Fruit fly (Drosophila melanogaster): ENCODE data around the gene CG43373.

The CG43373 gene

dm6 chr3L:16571739-16572063 is 28.5 kb upstream of the CG43373 start:
- TF ChIP-seq Pdp1 (GFP tag; optimal IDR thresholded peaks at IDR 0.05) (peak in 1 of 2 experiments; percentile 71), CG31224 (GFP tag; IDR thresholded peaks at IDR 0.05) (no peak), CG8478 (optimal IDR thresholded peaks at IDR 0.05) (no peak), CG11504 (tag; optimal IDR thresholded peaks at IDR 0.05) (peak; percentile 9), zfh1 (GFP tag; IDR thresholded peaks at IDR 0.05) (0 out of 3 replicates have a peak, but pooled peaks have one; percentile 0), sens (GFP tag) (peak; percentile 54)

dm6 chr3L:16571014-16571738 is 28.0 kb upstream of the CG43373 start:
- TF ChIP-seq her (GFP tag; optimal IDR thresholded peaks at IDR 0.05): peak; percentile 49
- no peak for TF ChIP-seq gcm2 (GFP tag; optimal IDR thresholded peaks at IDR 0.05)
- TF ChIP-seq CG4360 (GFP tag; IDR thresholded peaks at IDR 0.05): no peak
- no peak for TF ChIP-seq dati (GFP tag; IDR thresholded peaks at IDR 0.05)
- no peak for TF ChIP-seq CG10543 (GFP tag; optimal IDR thresholded peaks at IDR 0.05)
- 0 out of 2 replicates have a peak, but pooled peaks have one; percentile 13 for TF ChIP-seq HLH3B (GFP tag; IDR thresholded peaks at IDR 0.05)
- peak; percentile 57; the same call in 2 of the 3 replicates for TF ChIP-seq CG11695 (GFP tag; IDR thresholded peaks at IDR 0.05)
- peak; percentile 57 to 61 for TF ChIP-seq dpn (GFP tag; optimal IDR thresholded peaks at IDR 0.05)
- peak; percentile 72 for TF ChIP-seq CG15269 (tag; optimal IDR thresholded peaks at IDR 0.05)
- no peak for TF ChIP-seq lov (optimal IDR thresholded peaks at IDR 0.05)
- TF ChIP-seq lov (GFP tag; IDR thresholded peaks at IDR 0.05): 0 out of 3 replicates have a peak, but pooled peaks have one; percentile 38
- peak; percentile 56 for TF ChIP-seq Dek (tag; optimal IDR thresholded peaks at IDR 0.05)
- TF ChIP-seq pfk (GFP tag; optimal IDR thresholded peaks at IDR 0.05): no peak
- no peak; the same call in 2 of the 3 replicates for TF ChIP-seq B-H1 (GFP tag; IDR thresholded peaks at IDR 0.05)
- TF ChIP-seq Dip2 (GFP tag; IDR thresholded peaks at IDR 0.05): no peak
- TF ChIP-seq cwo (GFP tag; optimal IDR thresholded peaks at IDR 0.05): peak; percentile 29
- TF ChIP-seq Hand (GFP tag; optimal IDR thresholded peaks at IDR 0.05): no peak
- no peak for TF ChIP-seq CG4617 (GFP tag; optimal IDR thresholded peaks at IDR 0.05; ENCODE audit: borderline replicate concordance)
- peak; percentile 28 for TF ChIP-seq CG18619 (GFP tag; optimal IDR thresholded peaks at IDR 0.05)
- TF ChIP-seq CG6683 (GFP tag; optimal IDR thresholded peaks at IDR 0.05): no peak
- no peak for TF ChIP-seq CG7963 (GFP tag; IDR thresholded peaks at IDR 0.05; ENCODE audit: partially characterized antibody)
- no peak for TF ChIP-seq fd102C (GFP tag; optimal IDR thresholded peaks at IDR 0.05)
- TF ChIP-seq CG17912 (GFP tag; optimal IDR thresholded peaks at IDR 0.05): no peak
- no peak for TF ChIP-seq Bgb (GFP tag; IDR thresholded peaks at IDR 0.05; ENCODE audit: partially characterized antibody)
- no peak for TF ChIP-seq org-1 (GFP tag; optimal IDR thresholded peaks at IDR 0.05)
- TF ChIP-seq Tbp (GFP tag; optimal IDR thresholded peaks at IDR 0.05): no peak
- TF ChIP-seq CG8765 (GFP tag; IDR thresholded peaks at IDR 0.05): no peak
- TF ChIP-seq trh (GFP tag; optimal IDR thresholded peaks at IDR 0.05): no peak
- no peak for TF ChIP-seq CG6254 (GFP tag; optimal IDR thresholded peaks at IDR 0.05)
- no peak for TF ChIP-seq Dad (GFP tag; optimal IDR thresholded peaks at IDR 0.05)
- TF ChIP-seq odd (GFP tag; optimal IDR thresholded peaks at IDR 0.05): no peak
- TF ChIP-seq mirr (GFP tag; optimal IDR thresholded peaks at IDR 0.05): no peak
- peak; percentile 48 for TF ChIP-seq ara (GFP tag; IDR thresholded peaks at IDR 0.05)
- TF ChIP-seq tgo (GFP tag; IDR thresholded peaks at IDR 0.05): peak; percentile 53; the same call in 2 of the 3 replicates
- peak; percentile 17 for TF ChIP-seq Camta (GFP tag; optimal IDR thresholded peaks at IDR 0.05)
- TF ChIP-seq CkIIα-i1 (GFP tag; IDR thresholded peaks at IDR 0.05): no peak
- TF ChIP-seq CG30403 (GFP tag; optimal IDR thresholded peaks at IDR 0.05): peak; percentile 59
- no peak for TF ChIP-seq nerfin-1 (tag; optimal IDR thresholded peaks at IDR 0.05)
- peak; percentile 28 for TF ChIP-seq CG18764 (GFP tag; optimal IDR thresholded peaks at IDR 0.05)
- no peak for TF ChIP-seq Antp (GFP tag; optimal IDR thresholded peaks at IDR 0.05)
- no peak for TF ChIP-seq gt (GFP tag; IDR thresholded peaks at IDR 0.05)
- TF ChIP-seq CG10366 (GFP tag; IDR thresholded peaks at IDR 0.05): 0 out of 2 replicates have a peak, but pooled peaks have one; percentile 12
- no peak for TF ChIP-seq dimm (GFP tag; IDR thresholded peaks at IDR 0.05)
